Worm (Caenorhabditis elegans) whole organism, L4 larva: ENCODE measurements around the gene mask-1.

Experiments used
- F10B5.3 ChIP-seq: sonication (generic microtip); optimal IDR thresholded peaks from 2 replicates; lab custom pipeline; 2016; ENCODE audit warnings: mild to moderate bottlenecking, missing genetic modification characterization, missing compliant biosample characterization
- F26F4.8 ChIP-seq: fragments of 200-800 bp; sonication (Bioruptor generic); conservative IDR thresholded peaks from 2 replicates; pipeline ENCODE4 v1.3.6; 2022; ENCODE audit warnings: missing genetic modification characterization, missing compliant biosample characterization
- F37D6.2 ChIP-seq: sonication (generic microtip); optimal IDR thresholded peaks from 2 replicates; lab custom pipeline; 2016; ENCODE audit warnings: mild to moderate bottlenecking, missing genetic modification characterization, missing compliant biosample characterization
- T26A8.4 ChIP-seq: fragments of 200-800 bp; sonication (Bioruptor generic); IDR thresholded peaks from 2 replicates; pipeline ENCODE4 v1.3.6; 2022; ENCODE audit warnings: missing genetic modification characterization, missing compliant biosample characterization
- aha-1 ChIP-seq: fragments of 150-350 bp; peaks from one replicate; lab custom pipeline; 2014; ENCODE audit warnings: missing biosample characterization, missing genetic modification characterization
- arid-1 ChIP-seq: fragments of 200-800 bp; sonication (Bioruptor generic); conservative IDR thresholded peaks from 2 replicates; pipeline ENCODE4 v1.3.6; 2022; ENCODE audit warnings: missing genetic modification reagents, missing genetic modification characterization, missing compliant biosample characterization
- ceh-20 ChIP-seq: fragments of 200-800 bp; sonication (Bioruptor generic); IDR thresholded peaks from 2 replicates; pipeline ENCODE4 v1.3.6; 2022; ENCODE audit warnings: missing genetic modification reagents, missing genetic modification characterization, missing compliant biosample characterization
- ceh-28 ChIP-seq: fragments of 150-350 bp; optimal IDR thresholded peaks from 2 replicates; lab custom pipeline; 2014; ENCODE audit warnings: missing biosample characterization, missing genetic modification reagents, missing genetic modification characterization
- ceh-32 ChIP-seq: sonication (generic microtip); optimal IDR thresholded peaks from 2 replicates; lab custom pipeline; 2016; ENCODE audit warnings: mild to moderate bottlenecking, missing genetic modification characterization, missing compliant biosample characterization; ENCODE audit not compliant: poor library complexity
- ceh-44 ChIP-seq: fragments of 200-800 bp; sonication (Bioruptor generic); IDR thresholded peaks from 2 replicates; pipeline ENCODE4 v1.3.6; 2022; ENCODE audit warnings: missing genetic modification reagents, missing genetic modification characterization, missing compliant biosample characterization
- ceh-62 ChIP-seq: sonication (generic microtip); optimal IDR thresholded peaks from 2 replicates; lab custom pipeline; 2017; ENCODE audit warnings: missing biosample characterization, missing genetic modification characterization
- ctbp-1 ChIP-seq: fragments of 200-800 bp; sonication (Bioruptor generic); IDR thresholded peaks from 2 replicates; pipeline ENCODE4 v1.3.6; 2022; ENCODE audit warnings: missing genetic modification reagents, missing genetic modification characterization, missing compliant biosample characterization
- daf-19 ChIP-seq: fragments of 200-800 bp; sonication (Bioruptor generic); conservative IDR thresholded peaks from 2 replicates; pipeline ENCODE4 v1.3.6; 2022; ENCODE audit warnings: missing genetic modification characterization, missing compliant biosample characterization
- dmd-6 ChIP-seq: fragments of 200-800 bp; sonication (Bioruptor generic); IDR thresholded peaks from 2 replicates; pipeline ENCODE4 v1.3.6; 2022; ENCODE audit warnings: missing genetic modification reagents, missing genetic modification characterization, missing compliant biosample characterization
- dmd-8 ChIP-seq: fragments of 200-800 bp; sonication (Bioruptor generic); IDR thresholded peaks from 2 replicates; pipeline ENCODE4 v1.3.6; 2022; ENCODE audit warnings: missing genetic modification characterization, missing compliant biosample characterization
- egl-27 ChIP-seq: sonication (generic microtip); optimal IDR thresholded peaks from 3 replicates; lab custom pipeline; 2017; ENCODE audit warnings: missing biosample characterization, missing genetic modification reagents, missing genetic modification characterization
- egl-43 ChIP-seq: fragments of 200-800 bp; sonication (Bioruptor generic); IDR thresholded peaks from 2 replicates; pipeline ENCODE4 v1.3.6; 2022; ENCODE audit warnings: missing genetic modification reagents, missing genetic modification characterization, missing compliant biosample characterization
- fkh-10 ChIP-seq: fragments of 150-350 bp; optimal IDR thresholded peaks from 2 replicates; lab custom pipeline; 2014; ENCODE audit warnings: missing biosample characterization, missing genetic modification reagents, missing genetic modification characterization
- hif-1 ChIP-seq, 2 experiments: sonication (generic microtip); optimal IDR thresholded peaks; 2 replicates each; lab custom pipeline; 2016 to 2017; ENCODE audit warnings: missing compliant biosample characterization in 2 of 2, missing genetic modification characterization in 2 of 2, missing genetic modification reagents in 2 of 2, missing genotype in 2 of 2, mild to moderate bottlenecking in 1 of 2
- hlh-30 ChIP-seq: sonication (generic microtip); optimal IDR thresholded peaks from 2 replicates; lab custom pipeline; 2017; ENCODE audit warnings: antibody characterized with exemption, mild to moderate bottlenecking, missing genetic modification characterization, missing compliant biosample characterization; ENCODE audit not compliant: insufficient read depth
- hmg-1.1 ChIP-seq: fragments of 200-800 bp; sonication (Bioruptor generic); IDR thresholded peaks from 2 replicates; pipeline ENCODE4 v1.3.6; 2022; ENCODE audit warnings: missing genetic modification reagents, missing genetic modification characterization, missing compliant biosample characterization
- lim-7 ChIP-seq: fragments of 200-800 bp; sonication (Bioruptor generic); IDR thresholded peaks from 2 replicates; pipeline ENCODE4 v1.3.6; 2022; ENCODE audit warnings: missing genetic modification characterization, missing compliant biosample characterization
- lir-3 ChIP-seq: sonication (generic microtip); optimal IDR thresholded peaks from 2 replicates; lab custom pipeline; 2016; ENCODE audit warnings: mild to moderate bottlenecking, missing genetic modification characterization, missing compliant biosample characterization
- nhr-11 ChIP-seq: fragments of 150-350 bp; optimal IDR thresholded peaks from 2 replicates; lab custom pipeline; 2014; ENCODE audit warnings: missing biosample characterization, missing genetic modification characterization
- nhr-41 ChIP-seq: fragments of 200-800 bp; sonication (Bioruptor generic); IDR thresholded peaks from 2 replicates; pipeline ENCODE4 v1.3.6; 2022; ENCODE audit warnings: missing genetic modification reagents, missing genetic modification characterization, missing compliant biosample characterization
- nhr-6 ChIP-seq: fragments of 150-350 bp; optimal IDR thresholded peaks from 2 replicates; lab custom pipeline; 2014; ENCODE audit warnings: missing biosample characterization, missing genetic modification characterization
- pha-4 ChIP-seq, 2 experiments: fragments of 150-350 bp in 1 of 2; fragments of 200-800 bp in 1 of 2; sonication (Bioruptor generic) in 1 of 2; IDR thresholded peaks in 1 of 2; optimal IDR thresholded peaks in 1 of 2; 2 replicates each; pipeline versions ENCODE4 v1.3.6 to Lab custom; 2014 to 2022; ENCODE audit warnings: missing genetic modification characterization in 2 of 2, missing genetic modification reagents in 2 of 2, missing biosample characterization in 1 of 2, missing compliant biosample characterization in 1 of 2
- rbr-2 ChIP-seq: sonication (generic microtip); optimal IDR thresholded peaks from 2 replicates; lab custom pipeline; 2016; ENCODE audit warnings: missing genotype, missing genetic modification characterization, missing compliant biosample characterization
- set-16 ChIP-seq: fragments of 200-800 bp; sonication (Bioruptor generic); IDR thresholded peaks from 2 replicates; pipeline ENCODE4 v1.3.6; 2022; ENCODE audit warnings: missing genetic modification reagents, missing genetic modification characterization, missing compliant biosample characterization
- unc-62 ChIP-seq, 3 experiments: fragments of 150-350 bp in 1 of 3; sonication (generic microtip); optimal IDR thresholded peaks in 2 of 3; peaks in 1 of 3; 1 replicate in 1 of 3; 2 replicates in 2 of 3; lab custom pipeline; 2014 to 2017; ENCODE audit warnings: missing biosample characterization in 3 of 3, missing genetic modification characterization in 3 of 3, missing genetic modification reagents in 3 of 3, missing genotype in 1 of 3
- zag-1 ChIP-seq: fragments of 150-350 bp; optimal IDR thresholded peaks from 2 replicates; lab custom pipeline; 2014; ENCODE audit warnings: missing biosample characterization, missing genetic modification characterization

The mask-1 gene

DNA sequence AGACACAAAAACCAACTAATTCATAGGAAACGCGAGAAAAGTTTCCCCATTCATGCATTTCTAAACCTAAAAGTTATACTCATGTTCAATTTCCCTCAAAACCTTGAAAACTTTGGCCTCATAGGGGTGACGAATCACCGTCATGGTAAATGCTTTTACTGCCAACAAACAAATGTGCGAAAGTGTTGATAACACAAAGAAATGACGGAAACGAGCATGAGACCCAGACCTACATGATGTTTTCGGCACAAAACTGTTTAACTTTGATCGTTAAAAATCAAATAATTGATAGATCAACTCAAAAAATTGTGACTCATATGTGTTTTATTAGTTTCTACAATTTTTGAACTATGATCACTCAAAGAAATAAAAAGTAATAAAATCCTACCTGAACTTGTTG, 42.8 kb upstream of the mask-1 start (continued):
- no peak for TF ChIP-seq lim-7 (GFP tag; lab: Robert Waterston, UW)
- no peak for TF ChIP-seq dmd-8 (GFP tag; lab: Robert Waterston, UW)
- 0 out of 2 replicates have a peak, but pooled peaks have one; percentile 9 for TF ChIP-seq pha-4 (GFP tag; IDR thresholded peaks at IDR 0.05; lab: Robert Waterston, UW)
- no peak for TF ChIP-seq pha-4 (tag; optimal IDR thresholded peaks at IDR 0.05; lab: Kevin White, UChicago)
- peak; percentile 26 for TF ChIP-seq hlh-30
- peak; percentile 75 for TF ChIP-seq dmd-6 (GFP tag; lab: Robert Waterston, UW)
- no peak for TF ChIP-seq T26A8.4 (GFP tag; lab: Robert Waterston, UW)
- no peak for TF ChIP-seq ceh-62 (tag; lab: Kevin White, UChicago)
- TF ChIP-seq nhr-6 (tag; lab: Kevin White, UChicago) = no peak
- no peak for TF ChIP-seq hif-1 (tag; optimal IDR thresholded peaks at IDR 0.05; lab: Kevin White, UChicago)
- TF ChIP-seq, all 104 proteins: peak for 15

DNA sequence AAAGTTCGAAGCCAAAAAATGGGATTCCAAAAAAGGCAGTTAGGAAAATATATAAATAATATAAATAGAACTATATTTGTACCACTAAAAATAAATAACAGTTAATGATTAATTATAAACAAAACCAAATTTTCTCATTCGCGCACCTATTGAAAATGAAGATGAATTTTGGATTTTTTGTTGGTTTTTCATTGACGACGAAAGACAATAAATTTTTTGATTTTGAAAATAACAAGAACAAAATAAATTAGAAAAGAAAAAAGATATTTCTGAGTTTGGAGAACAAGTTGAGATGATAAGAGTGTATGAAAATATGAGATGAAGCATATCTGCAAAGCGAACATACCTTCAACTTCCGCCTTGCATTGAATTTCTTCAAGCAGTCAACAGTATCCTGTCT, 37.4 kb upstream of the mask-1 start:
- TF ChIP-seq arid-1 (GFP tag; lab: Robert Waterston, UW) (no peak), dmd-6 (GFP tag; lab: Robert Waterston, UW) (no peak), aha-1 (tag; lab: Kevin White, UChicago) (peak; percentile 92), egl-27 (tag; lab: Kevin White, UChicago) (no peak)
- TF ChIP-seq, all 104 proteins: peak for 1

DNA sequence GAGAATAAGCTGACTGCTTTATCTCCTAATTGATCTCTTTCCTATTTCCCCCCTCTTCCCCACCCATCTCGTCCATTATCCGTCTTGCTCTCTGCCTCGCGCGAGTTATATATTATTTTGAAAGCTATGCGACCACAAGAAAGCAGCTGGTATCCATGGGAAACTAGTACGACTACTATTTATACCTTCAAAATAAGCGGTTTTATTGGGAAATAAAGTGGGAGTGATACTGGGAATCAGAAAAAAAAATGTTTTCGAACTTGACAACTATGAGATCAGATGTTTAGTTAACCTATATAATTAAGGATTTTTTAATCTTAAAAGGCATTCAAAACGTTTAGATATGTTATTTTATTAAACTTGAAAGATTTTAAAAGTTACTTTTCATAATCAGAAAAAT, 35.0 kb upstream of the mask-1 start:
- TF ChIP-seq arid-1 (GFP tag; lab: Robert Waterston, UW) = no peak
- peak; percentile 9 for TF ChIP-seq nhr-11

DNA sequence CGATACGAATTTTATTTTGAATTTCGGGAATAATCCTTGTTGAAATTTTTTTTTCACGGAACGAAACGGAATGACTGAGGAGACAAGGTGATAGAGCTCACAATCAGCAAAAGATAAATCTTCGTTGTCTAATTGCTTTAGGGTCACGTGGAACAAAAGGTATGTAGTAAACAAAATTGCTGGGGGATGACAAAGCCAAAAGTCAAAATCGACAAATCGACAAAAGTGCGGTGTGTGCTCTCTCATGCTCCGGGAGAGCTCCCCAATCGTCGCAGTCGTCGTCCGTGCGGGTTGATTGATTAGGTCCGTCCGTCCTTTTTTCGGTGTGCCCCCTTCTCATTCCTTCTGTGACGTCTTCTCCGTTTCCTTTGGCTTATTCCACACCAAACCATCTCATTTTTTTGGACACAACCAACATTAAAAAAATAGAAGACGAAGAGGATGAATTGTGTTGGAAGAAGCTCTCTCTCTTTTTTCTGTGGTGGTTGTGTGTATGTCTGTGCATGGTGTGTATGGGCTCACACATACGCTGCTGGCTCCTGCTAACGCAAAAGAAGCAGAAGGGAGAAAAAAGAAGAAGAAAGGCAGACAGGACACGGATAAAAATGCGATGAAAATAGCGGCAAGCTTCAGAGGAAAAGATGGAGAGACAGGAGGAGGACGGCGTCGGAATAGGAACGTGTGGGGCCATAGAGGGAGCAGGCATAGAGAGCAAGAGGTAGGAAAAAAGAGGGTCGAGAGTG, 32.9 kb upstream of the mask-1 start:
- TF ChIP-seq hmg-1.1 (GFP tag; lab: Robert Waterston, UW) = peak; percentile 36; the same call in 1 of the 2 replicates
- TF ChIP-seq F10B5.3 (tag; lab: Kevin White, UChicago) = peak; percentile 1
- no peak for TF ChIP-seq hif-1 (tag; optimal IDR thresholded peaks at IDR 0.05; lab: Kevin White, UChicago)
- peak in 1 of 2 experiments; percentile 73 for TF ChIP-seq unc-62 (GFP tag; optimal IDR thresholded peaks at IDR 0.05 in 1 of 2; lab: Kevin White, UChicago)
- TF ChIP-seq unc-62 (tag; optimal IDR thresholded peaks at IDR 0.05; lab: Kevin White, UChicago) = no peak
- TF ChIP-seq lim-7 (GFP tag; lab: Robert Waterston, UW) = no peak
- TF ChIP-seq dmd-8 (GFP tag; lab: Robert Waterston, UW) = no peak
- no peak for TF ChIP-seq ceh-44 (GFP tag; lab: Robert Waterston, UW)
- peak; percentile 55 for TF ChIP-seq rbr-2 (tag; lab: Kevin White, UChicago)
- no peak for TF ChIP-seq ceh-28 (tag; lab: Kevin White, UChicago)
- 0 out of 2 replicates have a peak, but pooled peaks have one; percentile 17 for TF ChIP-seq egl-43 (GFP tag; lab: Robert Waterston, UW)
- no peak for TF ChIP-seq daf-19 (GFP tag; lab: Robert Waterston, UW)
- no peak for TF ChIP-seq lir-3
- peak; percentile 1 for TF ChIP-seq F37D6.2
- TF ChIP-seq nhr-41 (GFP tag; lab: Robert Waterston, UW) = no peak
- peak; percentile 7; the same call in 1 of the 2 replicates for TF ChIP-seq pha-4 (GFP tag; IDR thresholded peaks at IDR 0.05; lab: Robert Waterston, UW)
- no peak for TF ChIP-seq pha-4 (tag; optimal IDR thresholded peaks at IDR 0.05; lab: Kevin White, UChicago)
- no peak for TF ChIP-seq F26F4.8 (GFP tag; lab: Robert Waterston, UW)
- TF ChIP-seq ceh-32 = peak; percentile 1
- peak; percentile 48 for TF ChIP-seq set-16 (GFP tag; lab: Robert Waterston, UW)
- TF ChIP-seq hlh-30 = peak; percentile 33
- TF ChIP-seq fkh-10 (GFP tag; lab: Kevin White, UChicago) = peak; percentile 35
- 0 out of 2 replicates have a peak, but pooled peaks have one; percentile 53 for TF ChIP-seq ceh-20 (GFP tag; lab: Robert Waterston, UW)
- peak; percentile 99 for TF ChIP-seq aha-1 (tag; lab: Kevin White, UChicago)
- peak; percentile 62; the same call in 1 of the 2 replicates for TF ChIP-seq ctbp-1
- TF ChIP-seq zag-1 = no peak
